Fruit fly (Drosophila melanogaster): ENCODE data around the gene Arc42.

Arc42 gene

DNA sequence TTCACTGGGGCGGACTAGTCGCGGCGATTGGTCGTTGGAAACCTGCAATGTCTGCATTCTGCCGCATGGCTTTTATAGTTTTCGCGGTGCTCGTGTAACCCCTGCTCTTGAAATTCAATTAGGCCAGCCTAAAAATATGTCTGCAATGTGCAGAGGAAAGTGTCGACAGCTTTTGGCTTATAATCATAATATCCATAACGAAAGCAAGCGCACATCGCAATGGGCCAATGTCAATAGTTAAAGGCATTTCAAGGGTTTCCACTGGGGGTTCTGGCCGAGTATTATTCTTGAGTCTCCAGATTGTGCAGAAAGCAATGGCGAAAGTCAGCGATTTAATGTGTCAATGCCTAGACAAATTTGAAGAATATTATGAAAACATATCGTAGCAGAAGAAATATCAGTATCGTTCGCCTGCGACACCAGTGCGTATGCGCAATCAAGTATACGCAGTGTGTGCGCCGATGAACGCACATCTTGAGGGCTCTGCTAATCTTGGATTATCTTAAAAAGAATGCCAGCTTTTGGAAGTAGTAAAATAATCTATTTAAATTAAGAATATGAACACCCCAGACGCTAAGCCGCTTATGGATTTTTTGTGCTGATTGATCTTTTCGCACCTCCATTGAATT lies 10.7 kb downstream of the Arc42 start, which contains the start of gene ninaE:
TSS of gene ninaE (minus strand) at position 51 of the 629 bp plus-strand sequence.
- TF ChIP-seq Hr96 (GFP tag; optimal IDR thresholded peaks at IDR 0.05) = no peak
- TF ChIP-seq Mnt (GFP tag; optimal IDR thresholded peaks at IDR 0.05) = no peak
- no peak for TF ChIP-seq CG14711 (tag; optimal IDR thresholded peaks at IDR 0.05)
- no peak for TF ChIP-seq CG12768 (GFP tag; optimal IDR thresholded peaks at IDR 0.05)
- TF ChIP-seq CG7045 (GFP tag; optimal IDR thresholded peaks at IDR 0.05) = no peak
- TF ChIP-seq ovo (GFP tag; optimal IDR thresholded peaks at IDR 0.05) = no peak
- no peak for TF ChIP-seq CG7101 (tag; optimal IDR thresholded peaks at IDR 0.05)
- no peak for TF ChIP-seq bab1 (GFP tag; optimal IDR thresholded peaks at IDR 0.05)
- no peak for TF ChIP-seq Crg-1 (GFP tag; optimal IDR thresholded peaks at IDR 0.05)
- TF ChIP-seq CG11617 (GFP tag; optimal IDR thresholded peaks at IDR 0.05) = no peak
- TF ChIP-seq pad (GFP tag; optimal IDR thresholded peaks at IDR 0.05) = no peak
- no peak for TF ChIP-seq CG33017 (tag; optimal IDR thresholded peaks at IDR 0.05)
- no peak for TF ChIP-seq CG1620 (GFP tag; optimal IDR thresholded peaks at IDR 0.05)
- no peak for TF ChIP-seq CG5204 (GFP tag; optimal IDR thresholded peaks at IDR 0.05)
- no peak for TF ChIP-seq toe (GFP tag; optimal IDR thresholded peaks at IDR 0.05)

DNA sequence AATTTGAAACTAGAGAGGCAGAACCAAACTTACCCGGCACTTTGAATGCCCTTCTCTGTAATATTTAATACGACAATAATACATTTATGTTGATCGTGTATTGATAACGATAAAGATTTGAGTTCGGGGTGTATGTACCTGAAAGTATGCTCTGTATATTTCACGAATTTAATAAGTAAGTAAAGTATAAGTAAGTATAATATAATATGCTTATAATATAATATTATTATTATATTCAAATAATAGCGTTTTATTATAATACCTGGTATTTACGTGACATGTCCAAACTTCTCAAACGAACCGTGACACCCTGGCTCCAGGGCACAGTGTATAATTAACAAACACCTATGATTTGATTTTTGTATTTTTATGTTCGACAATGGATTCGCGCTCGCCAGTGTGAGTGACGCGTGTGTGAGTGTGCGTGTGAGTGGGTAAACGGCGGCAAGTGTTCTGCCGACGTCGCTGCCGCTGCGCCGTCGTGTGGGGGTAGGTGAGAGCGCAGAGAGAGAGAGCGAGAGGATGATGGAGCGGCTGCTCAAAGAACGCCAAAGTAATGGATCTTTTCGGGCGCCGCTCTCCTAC lies 12.2 kb downstream of the Arc42 start:
- TF ChIP-seq CG5204 (GFP tag; optimal IDR thresholded peaks at IDR 0.05) (no peak), pad (GFP tag; optimal IDR thresholded peaks at IDR 0.05) (no peak), cic (GFP tag; optimal IDR thresholded peaks at IDR 0.05) (no peak), tj (GFP tag; optimal IDR thresholded peaks at IDR 0.05) (no peak), CG33017 (tag; optimal IDR thresholded peaks at IDR 0.05) (peak; percentile 15), Hr96 (GFP tag; optimal IDR thresholded peaks at IDR 0.05) (no peak), Clk (GFP tag; optimal IDR thresholded peaks at IDR 0.05) (no peak), ovo (GFP tag; optimal IDR thresholded peaks at IDR 0.05) (no peak), Mnt (GFP tag; optimal IDR thresholded peaks at IDR 0.05) (no peak), toe (GFP tag; optimal IDR thresholded peaks at IDR 0.05) (no peak), kay (GFP tag; ENCODE audit: borderline replicate concordance) (no peak), Crg-1 (GFP tag; optimal IDR thresholded peaks at IDR 0.05) (no peak), CG12768 (GFP tag; optimal IDR thresholded peaks at IDR 0.05) (peak; percentile 12), CG11617 (GFP tag; optimal IDR thresholded peaks at IDR 0.05) (no peak), cnc (optimal IDR thresholded peaks at IDR 0.05) (no peak), CG7045 (GFP tag; optimal IDR thresholded peaks at IDR 0.05) (no peak), CG14711 (tag; optimal IDR thresholded peaks at IDR 0.05) (peak; percentile 52), CG1620 (GFP tag; optimal IDR thresholded peaks at IDR 0.05) (no peak), bab1 (GFP tag; optimal IDR thresholded peaks at IDR 0.05) (no peak), CG7101 (tag; optimal IDR thresholded peaks at IDR 0.05) (peak; percentile 8)

DNA sequence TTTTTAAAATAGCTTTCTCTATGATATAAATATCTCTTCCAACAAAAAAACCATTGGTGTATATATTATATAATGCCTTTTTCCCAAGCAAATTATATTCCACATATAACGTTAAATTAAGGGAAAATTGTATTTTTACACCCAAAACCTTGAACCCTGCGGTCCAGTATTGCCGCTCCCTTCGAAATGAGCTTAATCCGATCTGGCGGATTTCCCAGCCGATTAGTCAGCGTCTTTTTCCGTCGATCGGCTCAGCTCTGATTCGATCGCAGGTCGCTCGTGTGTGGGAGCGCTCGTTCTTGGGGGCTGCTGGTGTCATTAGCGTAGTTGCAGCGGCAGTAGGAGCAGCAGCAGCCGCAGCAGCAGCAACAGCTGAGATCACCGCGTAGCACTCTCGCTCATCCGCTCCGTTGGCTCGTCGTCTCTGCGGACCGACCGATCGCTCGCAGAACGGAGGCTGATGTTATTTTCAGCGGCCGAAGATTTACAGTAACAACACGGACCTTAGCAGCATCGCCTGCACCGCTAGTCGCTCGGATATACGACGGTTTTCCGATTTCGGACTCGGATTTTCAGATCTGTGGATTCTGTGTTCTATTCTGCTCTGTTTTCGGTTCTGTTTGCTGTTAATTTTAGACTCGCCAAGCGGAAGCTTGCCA lies 12.9 kb downstream of the Arc42 start, which contains the start of gene CG4733:
TSS of gene CG4733 (plus strand) at position 350 of the 659 bp plus-strand sequence.
- TF ChIP-seq Crg-1 (GFP tag; optimal IDR thresholded peaks at IDR 0.05) = no peak
- TF ChIP-seq pad (GFP tag; optimal IDR thresholded peaks at IDR 0.05) = peak; percentile 2
- TF ChIP-seq CG5204 (GFP tag; optimal IDR thresholded peaks at IDR 0.05) = peak; percentile 55
- TF ChIP-seq Mnt (GFP tag; optimal IDR thresholded peaks at IDR 0.05) = no peak
- no peak for TF ChIP-seq CG11617 (GFP tag; optimal IDR thresholded peaks at IDR 0.05)
- peak; percentile 30 for TF ChIP-seq CG7101 (tag; optimal IDR thresholded peaks at IDR 0.05)
- no peak for TF ChIP-seq Hr96 (GFP tag; optimal IDR thresholded peaks at IDR 0.05)
- TF ChIP-seq CG12768 (GFP tag; optimal IDR thresholded peaks at IDR 0.05) = no peak
- peak; percentile 33 for TF ChIP-seq ovo (GFP tag; optimal IDR thresholded peaks at IDR 0.05)
- no peak for TF ChIP-seq kay (GFP tag; ENCODE audit: borderline replicate concordance)
- TF ChIP-seq Clk (GFP tag; optimal IDR thresholded peaks at IDR 0.05) = no peak
- TF ChIP-seq cic (GFP tag; optimal IDR thresholded peaks at IDR 0.05) = no peak
- TF ChIP-seq CG7045 (GFP tag; optimal IDR thresholded peaks at IDR 0.05) = no peak
- TF ChIP-seq cnc (optimal IDR thresholded peaks at IDR 0.05) = no peak
- no peak for TF ChIP-seq CG33017 (tag; optimal IDR thresholded peaks at IDR 0.05)
- peak; percentile 20 for TF ChIP-seq toe (GFP tag; optimal IDR thresholded peaks at IDR 0.05)
- TF ChIP-seq bab1 (GFP tag; optimal IDR thresholded peaks at IDR 0.05) = no peak
- TF ChIP-seq CG1620 (GFP tag; optimal IDR thresholded peaks at IDR 0.05) = no peak
- peak; percentile 7 for TF ChIP-seq tj (GFP tag; optimal IDR thresholded peaks at IDR 0.05)
- TF ChIP-seq CG14711 (tag; optimal IDR thresholded peaks at IDR 0.05) = no peak

DNA sequence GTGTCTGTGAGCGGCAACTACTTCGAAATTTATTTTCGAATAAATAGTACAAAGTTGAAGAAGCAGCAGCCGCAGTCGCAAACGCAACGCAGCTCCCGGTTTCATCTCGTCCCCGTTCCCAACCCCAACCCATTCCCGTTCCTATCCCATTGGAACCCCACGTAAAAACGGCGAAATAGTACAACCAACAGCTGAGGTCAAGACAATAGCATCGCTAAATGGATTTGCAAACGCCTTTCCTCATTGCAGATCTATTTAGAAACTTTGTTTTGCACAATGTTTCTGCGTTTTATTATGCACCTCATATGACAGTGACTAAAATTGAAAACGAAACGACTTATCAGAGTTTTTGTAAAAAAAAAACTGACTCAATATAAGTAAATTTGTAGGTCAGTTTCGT lies 13.8 kb downstream of the Arc42 start:
- no peak for TF ChIP-seq pad (GFP tag; optimal IDR thresholded peaks at IDR 0.05)
- peak; percentile 12 for TF ChIP-seq CG12768 (GFP tag; optimal IDR thresholded peaks at IDR 0.05)
- TF ChIP-seq CG1620 (GFP tag; optimal IDR thresholded peaks at IDR 0.05) = no peak

DNA sequence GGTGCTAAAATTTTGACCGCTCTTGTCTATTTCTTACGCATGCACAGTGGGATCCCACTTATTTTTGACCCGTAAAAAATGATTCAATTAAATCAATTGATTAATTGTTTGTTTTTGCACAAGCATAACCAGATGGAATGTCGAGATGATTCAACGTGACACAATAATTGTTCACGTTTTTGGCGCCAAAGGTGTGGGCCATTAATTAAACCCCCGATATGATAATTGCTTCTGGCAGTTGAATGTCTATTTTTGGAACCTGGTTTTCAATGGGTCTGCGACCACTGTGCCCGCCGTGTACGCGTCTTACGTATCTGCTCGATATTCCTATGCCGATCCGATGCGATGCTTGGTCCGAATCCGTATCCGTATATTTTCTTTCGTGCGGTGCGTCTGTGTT lies 14.5 kb downstream of the Arc42 start:
- TF ChIP-seq CG12768 (GFP tag; optimal IDR thresholded peaks at IDR 0.05) (peak; percentile 15), cnc (optimal IDR thresholded peaks at IDR 0.05) (no peak), CG5204 (GFP tag; optimal IDR thresholded peaks at IDR 0.05) (no peak), ovo (GFP tag; optimal IDR thresholded peaks at IDR 0.05) (no peak), CG7101 (tag; optimal IDR thresholded peaks at IDR 0.05) (peak; percentile 14), toe (GFP tag; optimal IDR thresholded peaks at IDR 0.05) (peak; percentile 35), kay (GFP tag; ENCODE audit: borderline replicate concordance) (no peak), Hr96 (GFP tag; optimal IDR thresholded peaks at IDR 0.05) (peak; percentile 35), CG14711 (tag; optimal IDR thresholded peaks at IDR 0.05) (peak; percentile 15), Clk (GFP tag; optimal IDR thresholded peaks at IDR 0.05) (no peak), CG7045 (GFP tag; optimal IDR thresholded peaks at IDR 0.05) (peak; percentile 28)
